Worm (Caenorhabditis elegans): ENCODE data around the gene scd-1.

DNA sequence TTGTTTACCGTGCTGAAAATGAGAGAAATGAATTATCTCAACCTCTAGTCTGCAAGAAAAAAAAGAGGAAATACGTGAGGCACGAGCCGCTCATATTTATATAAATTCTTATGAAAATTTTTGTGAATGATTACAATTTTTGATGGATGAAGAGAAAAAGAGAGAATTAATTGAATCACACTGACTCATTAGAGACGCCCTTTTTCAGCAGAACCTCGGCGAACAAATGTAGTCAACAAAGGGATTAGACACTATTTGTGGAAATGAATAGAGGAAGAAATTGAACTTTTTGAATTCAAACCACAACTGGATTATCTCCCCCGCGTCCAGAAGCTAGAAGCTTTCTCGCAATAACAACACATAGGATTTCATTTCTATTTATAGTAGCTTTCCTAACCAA is 21.2 kb upstream of the scd-1 start:
- no peak for TF ChIP-seq dmd-8 (GFP tag; IDR thresholded peaks at IDR 0.05)
- no peak for TF ChIP-seq unc-130 (GFP tag; optimal IDR thresholded peaks at IDR 0.05)
- no peak for TF ChIP-seq R02D3.7 (tag; optimal IDR thresholded peaks at IDR 0.05)

Data from whole organism, L4 larva.